Worm (Caenorhabditis elegans) whole organism, late embryonic: ENCODE results near the gene lgc-31.

Experiments
- K02D7.2 ChIP-seq: sonication (generic microtip); optimal IDR thresholded peaks from 2 replicates; lab custom pipeline; 2017; ENCODE audit warnings: mild to moderate bottlenecking, missing genetic modification characterization, missing compliant biosample characterization
- ama-1 ChIP-seq: fragments of 150-350 bp; optimal IDR thresholded peaks from 2 replicates; lab custom pipeline; 2014
- ceh-24 ChIP-seq: sonication (generic microtip); optimal IDR thresholded peaks from 2 replicates; lab custom pipeline; 2016; ENCODE audit warnings: mild to moderate bottlenecking, missing genetic modification characterization, missing compliant biosample characterization
- ceh-34 ChIP-seq: sonication (generic microtip); optimal IDR thresholded peaks from 2 replicates; lab custom pipeline; 2016; ENCODE audit warnings: mild to moderate bottlenecking, missing genetic modification characterization, missing compliant biosample characterization
- elt-2 ChIP-seq: sonication (generic microtip); optimal IDR thresholded peaks from 2 replicates; lab custom pipeline; 2016; ENCODE audit warnings: missing genetic modification reagents, missing genetic modification characterization, missing compliant biosample characterization
- mec-3 ChIP-seq: sonication (generic microtip); optimal IDR thresholded peaks from 2 replicates; lab custom pipeline; 2016; ENCODE audit warnings: borderline replicate concordance, missing genetic modification characterization, missing compliant biosample characterization
- nhr-11 ChIP-seq: fragments of 150-350 bp; optimal IDR thresholded peaks from 2 replicates; lab custom pipeline; 2014; ENCODE audit warnings: missing biosample characterization, missing genetic modification characterization
- odd-2 ChIP-seq: sonication (generic microtip); optimal IDR thresholded peaks from 2 replicates; lab custom pipeline; 2017; ENCODE audit warnings: antibody characterized with exemption, mild to moderate bottlenecking, missing genetic modification characterization, missing compliant biosample characterization
- pag-3 ChIP-seq: sonication (generic microtip); optimal IDR thresholded peaks from 2 replicates; lab custom pipeline; 2016; ENCODE audit warnings: missing compliant biosample characterization, missing genetic modification characterization, borderline replicate concordance
- pha-4 ChIP-seq: fragments of 150-350 bp; optimal IDR thresholded peaks from 2 replicates; lab custom pipeline; 2018; ENCODE audit warnings: missing biosample characterization, missing genetic modification reagents, missing genetic modification characterization
- pros-1 ChIP-seq: fragments of 150-350 bp; optimal IDR thresholded peaks from 2 replicates; lab custom pipeline; 2014; ENCODE audit warnings: missing biosample characterization, missing genetic modification reagents, missing genetic modification characterization
- rnt-1 ChIP-seq: sonication (generic microtip); optimal IDR thresholded peaks from 2 replicates; lab custom pipeline; 2016; ENCODE audit warnings: missing genetic modification characterization, missing compliant biosample characterization
- tbx-2 ChIP-seq: sonication (generic microtip); optimal IDR thresholded peaks from 2 replicates; lab custom pipeline; 2016; ENCODE audit warnings: missing genetic modification characterization, missing compliant biosample characterization
- unc-86 ChIP-seq: sonication (generic microtip); optimal IDR thresholded peaks from 2 replicates; lab custom pipeline; 2016; ENCODE audit warnings: missing genetic modification characterization, missing compliant biosample characterization

DNA sequence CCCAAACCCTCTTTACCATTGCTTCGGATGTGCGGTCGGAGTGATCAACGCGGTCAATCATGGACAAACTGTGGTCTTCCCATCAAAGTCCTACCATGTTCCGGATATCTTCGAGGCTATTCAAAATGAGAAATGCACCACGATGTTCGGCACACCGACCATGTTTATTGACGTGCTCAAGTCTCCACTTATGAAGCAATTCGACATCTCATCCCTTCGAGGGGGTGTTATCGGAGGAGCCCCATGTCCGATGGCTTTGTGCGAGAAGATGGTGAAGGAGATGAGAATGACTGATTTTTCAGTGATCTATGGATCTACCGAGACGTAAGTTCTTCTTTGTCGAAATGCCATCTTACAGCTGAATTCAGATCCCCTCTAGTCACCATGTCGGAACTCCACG is 46.6 kb upstream of the lgc-31 start:
- TF ChIP-seq K02D7.2 (tag; lab: Kevin White, UChicago) (no peak), unc-86 (tag; lab: Kevin White, UChicago) (no peak), rnt-1 (no peak), nhr-11 (tag; lab: Kevin White, UChicago) (no peak), ceh-34 (tag; lab: Kevin White, UChicago) (no peak), mec-3 (tag; lab: Kevin White, UChicago) (no peak), odd-2 (tag; lab: Kevin White, UChicago) (no peak), pros-1 (tag; lab: Kevin White, UChicago) (no peak), ama-1 (lab: Kevin White, UChicago) (no peak), ceh-24 (no peak), tbx-2 (no peak), pha-4 (tag; lab: Kevin White, UChicago) (no peak), elt-2 (tag; lab: Kevin White, UChicago) (no peak), pag-3 (no peak)
